Worm (Caenorhabditis elegans) whole organism, early embryonic: Measurements from ENCODE around the gene F53B3.3.
A peak's percentile ranks its signal among the peaks of the same experiment; 100 is the strongest.

ENCODE experiments used
- ama-1 ChIP-seq: fragments of 150-350 bp; optimal IDR thresholded peaks from 2 replicates; lab custom pipeline; 2014
- hnd-1 ChIP-seq: sonication (generic microtip); optimal IDR thresholded peaks from 2 replicates; lab custom pipeline; 2016; ENCODE audit warnings: missing genetic modification characterization, missing compliant biosample characterization
- pes-1 ChIP-seq: fragments of 200-800 bp; sonication (Bioruptor generic); IDR thresholded peaks from 2 replicates; pipeline ENCODE4 v1.3.6; 2022; ENCODE audit warnings: missing genetic modification reagents, missing genetic modification characterization, missing compliant biosample characterization

DNA sequence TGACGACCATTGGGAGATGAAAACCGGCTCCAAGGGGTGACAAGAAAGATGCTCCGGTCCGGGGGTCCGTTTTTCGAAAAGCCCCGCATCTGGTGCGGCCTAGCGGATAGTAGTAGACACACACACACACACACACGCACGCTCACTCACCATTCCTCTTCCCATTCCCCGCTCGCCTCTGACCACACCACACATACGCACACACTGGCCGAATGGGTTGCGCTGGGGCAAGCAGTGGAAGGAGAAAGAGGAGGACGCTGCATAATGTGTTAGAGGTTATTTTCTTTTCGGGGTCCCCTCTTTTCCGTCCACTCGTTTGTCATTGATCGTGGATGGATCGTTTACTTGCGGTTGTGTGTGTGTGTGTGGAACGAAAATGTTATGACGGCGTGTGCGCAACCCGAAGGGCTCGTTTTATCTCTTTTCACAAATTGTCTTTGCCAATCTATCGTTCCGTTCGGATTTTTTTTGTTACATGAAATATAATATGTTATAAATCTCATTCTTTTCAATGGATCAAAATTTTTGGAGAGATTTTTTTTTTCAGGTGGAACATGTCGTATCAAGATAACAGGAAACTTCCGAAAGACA, 14.5 kb upstream of the F53B3.3 start, which contains the start of gene vang-1:
- TF ChIP-seq pes-1 (GFP tag; lab: Robert Waterston, UW) (peak; percentile 64), hnd-1 (tag; lab: Kevin White, UChicago) (peak; percentile 2), ama-1 (no peak)
